Worm (Caenorhabditis elegans): ENCODE measurements around the gene H38K22.7.

DNA sequence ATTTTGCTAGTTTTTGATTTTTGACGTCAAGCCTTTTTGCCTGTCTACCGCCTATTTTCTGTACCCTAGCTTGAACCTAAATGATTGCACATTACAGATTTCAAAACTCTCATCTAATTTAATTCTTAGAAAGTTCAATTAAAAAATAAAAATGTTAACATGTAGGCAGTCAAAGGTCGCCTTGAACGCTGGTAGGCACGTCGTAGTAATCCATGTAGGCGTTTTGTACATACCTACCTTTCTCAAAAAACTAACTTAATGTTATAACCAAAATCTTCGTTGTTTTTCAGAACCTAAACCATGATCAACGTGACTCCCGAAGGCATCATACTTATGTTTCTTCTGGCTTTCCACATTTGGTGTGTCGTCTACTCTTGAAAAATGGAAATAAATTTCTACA lies 2.4 kb downstream of the H38K22.7 start, which contains the start of gene H38K22.9:
- no peak for TF ChIP-seq ztf-4 (tag; optimal IDR thresholded peaks at IDR 0.05)
- no peak for TF ChIP-seq ceh-82 (tag; optimal IDR thresholded peaks at IDR 0.05)
- no peak for TF ChIP-seq elt-3 (tag; optimal IDR thresholded peaks at IDR 0.05)
- no peak for TF ChIP-seq blmp-1 (tag; optimal IDR thresholded peaks at IDR 0.05; ENCODE audit: insufficient read depth)
- TF ChIP-seq fos-1 (tag; optimal IDR thresholded peaks at IDR 0.05): no peak
- no peak for TF ChIP-seq lin-13 (GFP tag; optimal IDR thresholded peaks at IDR 0.05)
- no peak for TF ChIP-seq nhr-237 (tag; optimal IDR thresholded peaks at IDR 0.05)
- no peak for TF ChIP-seq unc-55 (GFP tag; optimal IDR thresholded peaks at IDR 0.05)
- no peak for TF ChIP-seq elt-1 (tag; optimal IDR thresholded peaks at IDR 0.05)

All from whole organism, L2 larva.